Fruit fly (Drosophila melanogaster) whole organism, adult: Measurements from ENCODE around the gene CG6015.

Source experiments
- CG11617 ChIP-seq: fragments of 200-800 bp; sonication (Bioruptor generic); optimal IDR thresholded peaks from 2 replicates; lab custom pipeline; 2017; ENCODE audit warnings: mild to moderate bottlenecking, missing biosample characterization, missing genetic modification reagents, missing genetic modification characterization
- CG12768 ChIP-seq: fragments of 200-800 bp; sonication (Bioruptor generic); optimal IDR thresholded peaks from 2 replicates; lab custom pipeline; 2017; ENCODE audit warnings: missing biosample characterization, missing genetic modification characterization, mild to moderate bottlenecking, moderate library complexity, missing genetic modification reagents
- CG1620 ChIP-seq: fragments of 200-800 bp; sonication (Bioruptor generic); optimal IDR thresholded peaks from 2 replicates; lab custom pipeline; 2016; ENCODE audit warnings: missing biosample characterization, missing genetic modification characterization
- CG33017 ChIP-seq: fragments of 200-800 bp; sonication (Bioruptor generic); optimal IDR thresholded peaks from 2 replicates; lab custom pipeline; 2018; ENCODE audit warnings: missing biosample characterization, mild to moderate bottlenecking, missing genetic modification characterization, moderate library complexity
- CG5204 ChIP-seq: fragments of 200-800 bp; sonication (Bioruptor generic); optimal IDR thresholded peaks from 2 replicates; lab custom pipeline; 2016; ENCODE audit warnings: missing biosample characterization, missing genetic modification characterization
- CG7045 ChIP-seq: fragments of 200-800 bp; sonication (Bioruptor generic); optimal IDR thresholded peaks from 2 replicates; lab custom pipeline; 2017; ENCODE audit warnings: missing biosample characterization, mild to moderate bottlenecking, missing genetic modification characterization
- Clk ChIP-seq: fragments of 200-800 bp; sonication (Bioruptor generic); optimal IDR thresholded peaks from 2 replicates; lab custom pipeline; 2017; ENCODE audit warnings: missing biosample characterization, missing genetic modification characterization
- Hr96 ChIP-seq: fragments of 200-800 bp; sonication (Bioruptor generic); optimal IDR thresholded peaks from 2 replicates; lab custom pipeline; 2016; ENCODE audit warnings: missing biosample characterization, missing genetic modification characterization
- bab1 ChIP-seq: fragments of 200-800 bp; sonication (Bioruptor generic); optimal IDR thresholded peaks from 3 replicates; lab custom pipeline; 2019; ENCODE audit warnings: missing biosample characterization, mild to moderate bottlenecking, missing genetic modification characterization, moderate library complexity
- cnc ChIP-seq, 2 experiments: fragments of >200 bp; optimal IDR thresholded peaks; 2 replicates each; lab custom pipeline; 2017
- kay ChIP-seq: fragments of 200-800 bp; sonication (Bioruptor generic); peaks from one replicate; lab custom pipeline; 2016; ENCODE audit warnings: missing biosample characterization, missing genetic modification characterization, borderline replicate concordance
- ovo ChIP-seq: fragments of 200-800 bp; sonication (Bioruptor generic); optimal IDR thresholded peaks from 2 replicates; lab custom pipeline; 2016; ENCODE audit warnings: missing biosample characterization, missing genetic modification characterization
- toe ChIP-seq: fragments of 200-800 bp; sonication (Bioruptor generic); optimal IDR thresholded peaks from 2 replicates; lab custom pipeline; 2016; ENCODE audit warnings: missing biosample characterization, missing genetic modification characterization

dm6 chr3R:22043748-22044402 is 9.8 kb upstream of the CG6015 start:
- TF ChIP-seq bab1 (no peak), CG5204 (GFP tag; lab: Kevin White, UChicago) (no peak), CG7045 (GFP tag; lab: Kevin White, UChicago) (no peak), Hr96 (GFP tag; lab: Kevin White, UChicago) (no peak), CG12768 (GFP tag; lab: Kevin White, UChicago) (no peak), Clk (no peak), CG11617 (GFP tag; lab: Kevin White, UChicago) (no peak), CG1620 (GFP tag; lab: Kevin White, UChicago) (no peak), CG33017 (tag; lab: Kevin White, UChicago) (no peak), cnc (optimal IDR thresholded peaks at IDR 0.05; lab: Kevin White, UChicago) (no peak), toe (GFP tag; lab: Kevin White, UChicago) (no peak), kay (no peak), ovo (GFP tag; lab: Kevin White, UChicago) (no peak)
